Worm (Caenorhabditis elegans): ENCODE measurements around the gene F22B8.7.

F22B8.7 gene

ce11 chrV:16058872-16059271 lies 35.5 kb upstream of the F22B8.7 start, which contains the start of gene F14H3.6:
Gene F14H3.6 (minus strand): TSS chrV:16058893.
- TF ChIP-seq hlh-26 (GFP tag; conservative IDR thresholded peaks at IDR 0.05): no peak
- no peak for TF ChIP-seq F22D6.2 (tag; optimal IDR thresholded peaks at IDR 0.05)
- no peak for TF ChIP-seq F55B11.4 (tag; optimal IDR thresholded peaks at IDR 0.05; ENCODE audit: borderline replicate concordance, insufficient read depth)
- no peak for TF ChIP-seq nhr-80 (tag; optimal IDR thresholded peaks at IDR 0.05)
- TF ChIP-seq D2030.7 (GFP tag; IDR thresholded peaks at IDR 0.05): peak; percentile 20; the same call in 1 of the 2 replicates
- TF ChIP-seq ceh-91 (GFP tag; IDR thresholded peaks at IDR 0.05): no peak; the same call in none of the 2 replicates
- peak; percentile 86 for TF ChIP-seq efl-1 (GFP tag; optimal IDR thresholded peaks at IDR 0.05)
- TF ChIP-seq madf-6 (GFP tag; IDR thresholded peaks at IDR 0.05): peak; percentile 86
- TF ChIP-seq B0336.3 (GFP tag; IDR thresholded peaks at IDR 0.05): no peak
- TF ChIP-seq ceh-79 (tag; optimal IDR thresholded peaks at IDR 0.05): no peak
- no peak for TF ChIP-seq fkh-3 (tag; optimal IDR thresholded peaks at IDR 0.05)
- peak; percentile 75 for TF ChIP-seq madf-8 (GFP tag; conservative IDR thresholded peaks at IDR 0.05)
- no peak for TF ChIP-seq tbx-9 (tag; optimal IDR thresholded peaks at IDR 0.05; ENCODE audit: borderline replicate concordance)
- no peak for TF ChIP-seq Y95B8A.8 (GFP tag; IDR thresholded peaks at IDR 0.05)
- no peak for TF ChIP-seq mxl-1 (tag; optimal IDR thresholded peaks at IDR 0.05)
- TF ChIP-seq lir-1 (GFP tag; conservative IDR thresholded peaks at IDR 0.05): no peak
- no peak for TF ChIP-seq T26A5.8 (tag; optimal IDR thresholded peaks at IDR 0.05)
- peak; percentile 44 for TF ChIP-seq xnd-1 (tag; optimal IDR thresholded peaks at IDR 0.05)
- TF ChIP-seq ceh-58 (GFP tag; IDR thresholded peaks at IDR 0.05): no peak
- no peak for TF ChIP-seq K11D2.4 (GFP tag; IDR thresholded peaks at IDR 0.05)
- peak; percentile 69 for TF ChIP-seq dpl-1 (GFP tag; optimal IDR thresholded peaks at IDR 0.05)
- TF ChIP-seq hmg-20 (GFP tag; IDR thresholded peaks at IDR 0.05): no peak
- no peak for TF ChIP-seq lin-26 (GFP tag; IDR thresholded peaks at IDR 0.05)
- TF ChIP-seq F39B2.1 (GFP tag; IDR thresholded peaks at IDR 0.05): no peak

DNA sequence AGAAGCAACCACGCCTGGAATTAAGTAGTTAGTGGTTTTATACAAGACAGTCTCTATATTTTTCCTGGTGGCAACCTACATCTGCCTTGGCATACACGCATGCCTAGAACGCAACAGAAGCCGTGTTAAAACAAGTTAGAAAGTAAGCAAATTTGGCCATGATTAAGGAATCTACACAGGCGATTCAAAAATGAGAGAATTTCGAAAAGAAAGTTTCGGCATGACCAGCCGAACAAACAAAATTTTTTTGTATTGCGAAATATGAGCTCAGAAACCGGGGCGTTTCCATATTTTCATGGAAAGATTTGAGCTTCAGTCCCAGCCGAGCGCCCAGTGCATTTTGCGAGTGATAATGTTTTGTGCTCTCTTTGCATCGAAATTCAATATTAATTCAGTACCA lies 34.2 kb upstream of the F22B8.7 start, which contains the start of gene F14H3.15:
Gene F14H3.15, minus strand, starts transcription at position 101 of the 400 bp plus-strand sequence.
- TF ChIP-seq zfh-2 (GFP tag; conservative IDR thresholded peaks at IDR 0.05) (no peak), D2030.7 (GFP tag; IDR thresholded peaks at IDR 0.05) (no peak), snpc-4 (GFP tag; optimal IDR thresholded peaks at IDR 0.05) (no peak), snpc-4 (tag; optimal IDR thresholded peaks at IDR 0.05) (no peak), chd-7 (tag; optimal IDR thresholded peaks at IDR 0.05) (no peak), ceh-79 (tag; optimal IDR thresholded peaks at IDR 0.05) (no peak), Y56A3A.18 (GFP tag; IDR thresholded peaks at IDR 0.05) (no peak), nfya-2 (GFP tag; IDR thresholded peaks at IDR 0.05) (no peak), lag-1 (GFP tag; IDR thresholded peaks at IDR 0.05) (no peak), cebp-2 (GFP tag; IDR thresholded peaks at IDR 0.05) (no peak), ceh-27 (GFP tag; optimal IDR thresholded peaks at IDR 0.05) (no peak), T26A5.8 (tag; optimal IDR thresholded peaks at IDR 0.05) (no peak), nhr-120 (GFP tag; IDR thresholded peaks at IDR 0.05) (no peak), lin-54 (GFP tag; optimal IDR thresholded peaks at IDR 0.05) (no peak), ztf-6 (GFP tag; IDR thresholded peaks at IDR 0.05) (no peak), F37B4.10 (GFP tag; IDR thresholded peaks at IDR 0.05) (no peak), Y79H2A.3 (GFP tag; conservative IDR thresholded peaks at IDR 0.05) (no peak), gei-17 (GFP tag; optimal IDR thresholded peaks at IDR 0.05) (no peak), lin-26 (GFP tag; IDR thresholded peaks at IDR 0.05) (no peak), mcd-1 (GFP tag; IDR thresholded peaks at IDR 0.05) (no peak)
